Fruit fly (Drosophila melanogaster) whole organism, embryonic: ENCODE results near the gene CG14695.

Experiments
- CG1024 ChIP-seq: fragments of 200-800 bp; sonication (Bioruptor generic); IDR thresholded peaks from 2 replicates; pipeline ENCODE4 v1.3.6; 2022; ENCODE audit warnings: missing biosample characterization, missing genetic modification characterization
- CG10274 ChIP-seq: fragments of 200-800 bp; sonication (Bioruptor generic); optimal IDR thresholded peaks from 3 replicates; lab custom pipeline; 2017; ENCODE audit warnings: missing biosample characterization, mild to moderate bottlenecking, missing genetic modification characterization
- CG10321 ChIP-seq: fragments of 200-800 bp; sonication (Bioruptor generic); IDR thresholded peaks from 2 replicates; pipeline ENCODE4 v1.3.6; 2022; ENCODE audit warnings: missing biosample characterization, missing genetic modification characterization
- CG10462 ChIP-seq: fragments of 200-800 bp; sonication (Bioruptor generic); optimal IDR thresholded peaks from 2 replicates; lab custom pipeline; 2016; ENCODE audit warnings: missing biosample characterization, missing genetic modification characterization
- CG11093 ChIP-seq: fragments of 200-800 bp; sonication (Bioruptor generic); IDR thresholded peaks from 3 replicates; pipeline ENCODE4 v1.3.6; 2022; ENCODE audit warnings: missing biosample characterization, missing genetic modification characterization
- CG11695 ChIP-seq: fragments of 200-800 bp; sonication (Bioruptor generic); IDR thresholded peaks from 3 replicates; pipeline ENCODE4 v1.3.6; 2022; ENCODE audit warnings: missing biosample characterization, missing genetic modification characterization
- CG14014 ChIP-seq: fragments of 200-800 bp; sonication (Bioruptor generic); IDR thresholded peaks from 2 replicates; pipeline ENCODE4 v1.3.6; 2022; ENCODE audit warnings: missing biosample characterization, missing genetic modification characterization
- CG15011 ChIP-seq: fragments of 200-800 bp; sonication (Bioruptor generic); optimal IDR thresholded peaks from 3 replicates; lab custom pipeline; 2018; ENCODE audit warnings: missing biosample characterization, mild to moderate bottlenecking, missing genetic modification characterization
- CG17186 ChIP-seq: fragments of 200-800 bp; sonication (Bioruptor generic); optimal IDR thresholded peaks from 3 replicates; lab custom pipeline; 2017; ENCODE audit warnings: missing biosample characterization, missing genetic modification reagents, missing genetic modification characterization
- CG17568 ChIP-seq: fragments of 200-800 bp; sonication (Bioruptor generic); optimal IDR thresholded peaks from 2 replicates; lab custom pipeline; 2018; ENCODE audit warnings: missing biosample characterization, mild to moderate bottlenecking, missing genetic modification characterization, moderate library complexity
- CG18476 ChIP-seq: fragments of 200-800 bp; sonication (Bioruptor generic); optimal IDR thresholded peaks from 2 replicates; lab custom pipeline; 2016; ENCODE audit warnings: missing biosample characterization, mild to moderate bottlenecking, missing genetic modification characterization
- CG18599 ChIP-seq: fragments of 200-800 bp; sonication (Bioruptor generic); optimal IDR thresholded peaks from 3 replicates; lab custom pipeline; 2017; ENCODE audit warnings: missing biosample characterization, missing genetic modification characterization, mild to moderate bottlenecking, moderate library complexity, missing genetic modification reagents
- CG2199 ChIP-seq: fragments of 200-800 bp; sonication (Bioruptor generic); IDR thresholded peaks from 3 replicates; pipeline ENCODE4 v1.3.6; 2022; ENCODE audit warnings: missing biosample characterization, missing genetic modification characterization
- CG33213 ChIP-seq: fragments of 200-800 bp; sonication (Bioruptor generic); optimal IDR thresholded peaks from 3 replicates; lab custom pipeline; 2016; ENCODE audit warnings: missing biosample characterization, missing genetic modification characterization
- CG4328 ChIP-seq: fragments of 200-800 bp; sonication (Bioruptor generic); optimal IDR thresholded peaks from 3 replicates; lab custom pipeline; 2017; ENCODE audit warnings: missing biosample characterization, missing genetic modification reagents, missing genetic modification characterization
- CG6683 ChIP-seq: fragments of 200-800 bp; sonication (Bioruptor generic); optimal IDR thresholded peaks from 2 replicates; lab custom pipeline; 2017; ENCODE audit warnings: missing biosample characterization, mild to moderate bottlenecking, missing genetic modification characterization, missing genetic modification reagents
- CG6689 ChIP-seq: fragments of 200-800 bp; sonication (Bioruptor generic); IDR thresholded peaks from 2 replicates; pipeline ENCODE4 v1.3.6; 2022; ENCODE audit warnings: missing biosample characterization, missing genetic modification characterization
- CG7357 ChIP-seq: fragments of 200-800 bp; sonication (Bioruptor generic); IDR thresholded peaks from 3 replicates; pipeline ENCODE4 v1.3.6; 2022; ENCODE audit warnings: missing biosample characterization, missing genetic modification characterization
- CG7556 ChIP-seq: fragments of 200-800 bp; sonication (Bioruptor generic); optimal IDR thresholded peaks from 2 replicates; lab custom pipeline; 2017; ENCODE audit warnings: missing biosample characterization, mild to moderate bottlenecking, missing genetic modification characterization
- CG8765 ChIP-seq: fragments of 200-800 bp; sonication (Bioruptor generic); IDR thresholded peaks from 2 replicates; pipeline ENCODE4 v1.3.6; 2022; ENCODE audit warnings: missing biosample characterization, missing genetic modification characterization
- D19B ChIP-seq: fragments of 200-800 bp; sonication (Bioruptor generic); optimal IDR thresholded peaks from 2 replicates; lab custom pipeline; 2017; ENCODE audit warnings: missing biosample characterization, mild to moderate bottlenecking, missing genetic modification characterization
- Dip2 ChIP-seq: fragments of 200-800 bp; sonication (Bioruptor generic); IDR thresholded peaks from 2 replicates; pipeline ENCODE4 v1.3.6; 2022; ENCODE audit warnings: missing biosample characterization, missing genetic modification characterization
- Dip3 ChIP-seq: fragments of 200-800 bp; sonication (Bioruptor generic); optimal IDR thresholded peaks from 3 replicates; lab custom pipeline; 2016; ENCODE audit warnings: missing biosample characterization, missing genetic modification characterization
- Dll ChIP-seq: fragments of 200-800 bp; sonication (Bioruptor generic); IDR thresholded peaks from 4 replicates; pipeline ENCODE4 v1.3.6; 2022; ENCODE audit warnings: missing biosample characterization, missing genetic modification characterization; ENCODE audit not compliant: partially characterized antibody
- Dref ChIP-seq: fragments of 200-800 bp; sonication (Bioruptor generic); IDR thresholded peaks from 2 replicates; pipeline ENCODE4 v1.3.6; 2022; ENCODE audit warnings: missing biosample characterization, missing genetic modification characterization
- GATAe ChIP-seq: fragments of 200-800 bp; sonication (Bioruptor generic); conservative IDR thresholded peaks from 2 replicates; pipeline ENCODE4 v1.3.6; 2022; ENCODE audit warnings: missing biosample characterization, missing genetic modification characterization
- Lpt ChIP-seq: fragments of >200 bp; optimal IDR thresholded peaks from 2 replicates; lab custom pipeline; 2018; ENCODE audit warnings: missing biosample characterization, missing genetic modification characterization
- Ptx1 ChIP-seq: fragments of 200-800 bp; sonication (Bioruptor generic); IDR thresholded peaks from 2 replicates; pipeline ENCODE4 v1.3.6; 2022; ENCODE audit warnings: missing biosample characterization, missing genetic modification characterization
- Scr ChIP-seq: fragments of 200-800 bp; sonication (Bioruptor generic); IDR thresholded peaks from 2 replicates; pipeline ENCODE4 v1.3.6; 2022; ENCODE audit warnings: missing biosample characterization, missing genetic modification characterization; ENCODE audit not compliant: partially characterized antibody
- Trl ChIP-seq, 3 experiments: fragments of >200 bp in 2 of 3; fragments of 200-800 bp in 1 of 3; sonication (Bioruptor generic) in 1 of 3; optimal IDR thresholded peaks; 2 replicates in 1 of 3; 3 replicates in 2 of 3; lab custom pipeline; 2016 to 2017; ENCODE audit warnings: missing biosample characterization in 1 of 3, missing genetic modification characterization in 1 of 3
- Vsx1 ChIP-seq: fragments of 200-800 bp; sonication (Bioruptor generic); optimal IDR thresholded peaks from 2 replicates; lab custom pipeline; 2017; ENCODE audit warnings: missing biosample characterization, mild to moderate bottlenecking, missing genetic modification characterization, missing genetic modification reagents
- az2 ChIP-seq: fragments of 200-800 bp; sonication (Bioruptor generic); optimal IDR thresholded peaks from 3 replicates; lab custom pipeline; 2016; ENCODE audit warnings: missing biosample characterization, missing genetic modification characterization
- cas ChIP-seq: fragments of 200-800 bp; sonication (Bioruptor generic); IDR thresholded peaks from 2 replicates; pipeline ENCODE4 v1.3.6; 2022; ENCODE audit warnings: missing biosample characterization, missing genetic modification characterization
- cg ChIP-seq: fragments of 200-800 bp; sonication (Bioruptor generic); optimal IDR thresholded peaks from 3 replicates; lab custom pipeline; 2019; ENCODE audit warnings: missing biosample characterization, mild to moderate bottlenecking, missing genetic modification characterization, moderate library complexity
- chm ChIP-seq: fragments of 200-800 bp; sonication (Bioruptor generic); IDR thresholded peaks from 2 replicates; pipeline ENCODE4 v1.3.6; 2022; ENCODE audit warnings: missing biosample characterization, missing genetic modification characterization
- crol ChIP-seq: fragments of 200-800 bp; sonication (Bioruptor generic); IDR thresholded peaks from 2 replicates; pipeline ENCODE4 v1.3.6; 2022; ENCODE audit warnings: missing biosample characterization, missing genetic modification characterization
- dmrt11E ChIP-seq: fragments of 200-800 bp; sonication (Bioruptor generic); optimal IDR thresholded peaks from 3 replicates; lab custom pipeline; 2018; ENCODE audit warnings: missing biosample characterization, mild to moderate bottlenecking, missing genetic modification characterization, moderate library complexity
- dpn ChIP-seq, 2 experiments: fragments of 200-800 bp; sonication (Bioruptor generic); optimal IDR thresholded peaks; 3 replicates each; lab custom pipeline; 2016; ENCODE audit warnings: missing biosample characterization in 2 of 2, missing genetic modification characterization in 2 of 2
- dysf ChIP-seq: fragments of 200-800 bp; sonication (Bioruptor generic); IDR thresholded peaks from 3 replicates; pipeline ENCODE4 v1.3.6; 2022; ENCODE audit warnings: missing biosample characterization, missing genetic modification characterization
- ems ChIP-seq: fragments of 200-800 bp; sonication (Bioruptor generic); optimal IDR thresholded peaks from 3 replicates; lab custom pipeline; 2016; ENCODE audit warnings: missing biosample characterization, missing genetic modification characterization
- ftz-f1 ChIP-seq: fragments of 200-800 bp; sonication (Bioruptor generic); optimal IDR thresholded peaks from 2 replicates; lab custom pipeline; 2016; ENCODE audit warnings: missing biosample characterization, missing genetic modification characterization
- inv ChIP-seq: fragments of 200-800 bp; sonication (Bioruptor generic); IDR thresholded peaks from 2 replicates; pipeline ENCODE4 v1.3.6; 2022; ENCODE audit warnings: missing biosample characterization, missing genetic modification characterization; ENCODE audit not compliant: partially characterized antibody
- nerfin-2 ChIP-seq: fragments of 200-800 bp; sonication (Bioruptor generic); IDR thresholded peaks from 2 replicates; pipeline ENCODE4 v1.3.6; 2022; ENCODE audit warnings: missing biosample characterization, missing genetic modification characterization; ENCODE audit not compliant: partially characterized antibody
- onecut ChIP-seq: fragments of 200-800 bp; sonication (Bioruptor generic); IDR thresholded peaks from 2 replicates; pipeline ENCODE4 v1.3.6; 2022; ENCODE audit warnings: missing biosample characterization, missing genetic modification characterization
- prd ChIP-seq, 3 experiments: fragments of >200 bp in 2 of 3; fragments of 200-800 bp in 1 of 3; sonication (Bioruptor generic) in 1 of 3; optimal IDR thresholded peaks in 2 of 3; IDR thresholded peaks in 1 of 3; 2 replicates in 2 of 3; 3 replicates in 1 of 3; pipeline versions ENCODE4 v1.3.6 to Lab custom; 2017 to 2022; ENCODE audit warnings: missing biosample characterization in 1 of 3, missing genetic modification characterization in 1 of 3
- schlank ChIP-seq: fragments of 200-800 bp; sonication (Bioruptor generic); optimal IDR thresholded peaks from 2 replicates; lab custom pipeline; 2018; ENCODE audit warnings: missing biosample characterization, mild to moderate bottlenecking, missing genetic modification characterization
- scrt ChIP-seq: fragments of 200-800 bp; sonication (Bioruptor generic); optimal IDR thresholded peaks from 2 replicates; lab custom pipeline; 2018; ENCODE audit warnings: missing biosample characterization, mild to moderate bottlenecking, missing genetic modification characterization, moderate library complexity
- sens ChIP-seq: fragments of 200-800 bp; sonication (Bioruptor generic); peaks from one replicate; lab custom pipeline; 2016; ENCODE audit warnings: missing biosample characterization, missing genetic modification characterization
- sr ChIP-seq: fragments of 200-800 bp; sonication (Bioruptor generic); IDR thresholded peaks from 3 replicates; pipeline ENCODE4 v1.3.6; 2022; ENCODE audit warnings: missing biosample characterization, missing genetic modification characterization
- tna ChIP-seq: fragments of 200-800 bp; sonication (Bioruptor generic); IDR thresholded peaks from 2 replicates; pipeline ENCODE4 v1.3.6; 2022; ENCODE audit warnings: missing biosample characterization, missing genetic modification characterization; ENCODE audit not compliant: partially characterized antibody

The CG14695 gene

DNA sequence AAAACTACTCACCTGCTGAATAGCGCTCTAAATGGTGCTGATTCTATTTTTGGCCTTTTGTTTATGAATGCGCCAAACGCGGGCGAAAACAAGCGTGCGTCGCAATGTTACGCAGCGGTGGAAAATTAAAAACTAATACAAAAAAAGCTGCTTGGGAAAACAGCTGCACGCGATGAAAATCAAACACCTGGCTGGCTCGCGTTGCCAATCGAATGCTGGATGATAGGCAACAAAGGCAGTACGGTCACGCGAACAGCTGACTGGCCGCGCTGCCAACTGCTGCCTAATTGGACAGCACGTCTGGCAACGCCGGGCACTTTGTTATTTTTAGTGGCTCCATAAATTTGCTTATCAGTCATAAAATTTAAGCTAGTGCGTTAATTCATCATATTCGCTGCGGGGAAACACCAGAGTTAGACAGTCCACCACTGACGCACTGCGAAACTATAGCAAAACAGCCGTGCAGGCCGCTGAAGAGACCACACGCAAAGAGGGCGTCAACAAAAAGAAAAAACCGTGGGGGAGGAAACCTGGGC is 10.6 kb downstream of the CG14695 start, which contains the start of the genes SelR and Tsp86D (continued):
- TF ChIP-seq crol (GFP tag; lab: Robert Waterston, UW) (no peak), dpn (GFP tag; optimal IDR thresholded peaks at IDR 0.05; lab: Kevin White, UChicago) (no peak), CG15011 (GFP tag; lab: Kevin White, UChicago) (no peak), Scr (peak; percentile 68), Dip2 (GFP tag; lab: Robert Waterston, UW) (no peak), CG11093 (GFP tag; lab: Robert Waterston, UW) (no peak), Dll (peak; percentile 75), tna (no peak; the same call in none of the 2 replicates), Lpt (no peak), sr (GFP tag; lab: Robert Waterston, UW) (no peak), Dref (GFP tag; lab: Robert Waterston, UW) (peak; percentile 44), D19B (GFP tag; lab: Kevin White, UChicago) (no peak), CG6683 (GFP tag; lab: Kevin White, UChicago) (no peak), Ptx1 (GFP tag; lab: Robert Waterston, UW) (peak; percentile 21; the same call in 1 of the 2 replicates), CG17568 (peak; percentile 62), schlank (peak; percentile 6), ems (GFP tag; lab: Kevin White, UChicago) (no peak), scrt (GFP tag; lab: Kevin White, UChicago) (peak; percentile 45), inv (GFP tag; lab: Robert Waterston, UW) (peak; percentile 45; the same call in 1 of the 2 replicates), CG7357 (GFP tag; lab: Robert Waterston, UW) (no peak), Dip3 (no peak), Vsx1 (GFP tag; lab: Kevin White, UChicago) (peak; percentile 94), CG11695 (GFP tag; lab: Robert Waterston, UW) (0 out of 3 replicates have a peak, but pooled peaks have one; percentile 26), Trl (optimal IDR thresholded peaks at IDR 0.05; lab: Kevin White, UChicago) (no peak), Trl (GFP tag; optimal IDR thresholded peaks at IDR 0.05; lab: Kevin White, UChicago) (no peak), dmrt11E (tag; lab: Kevin White, UChicago) (no peak), CG33213 (GFP tag; lab: Kevin White, UChicago) (peak; percentile 27), nerfin-2 (GFP tag; lab: Robert Waterston, UW) (no peak), CG8765 (GFP tag; lab: Robert Waterston, UW) (no peak), cg (GFP tag; lab: Kevin White, UChicago) (no peak), CG7556 (no peak), CG18476 (GFP tag; lab: Kevin White, UChicago) (no peak), dysf (GFP tag; lab: Robert Waterston, UW) (no peak; the same call in 2 of the 3 replicates), CG4328 (GFP tag; lab: Kevin White, UChicago) (peak; percentile 65), CG17186 (GFP tag; lab: Kevin White, UChicago) (peak; percentile 58), CG18599 (GFP tag; lab: Kevin White, UChicago) (peak; percentile 18), GATAe (no peak; the same call in 1 of the 2 replicates), CG10321 (GFP tag; lab: Robert Waterston, UW) (no peak), CG2199 (GFP tag; lab: Robert Waterston, UW) (no peak), sens (GFP tag; lab: Kevin White, UChicago) (peak; percentile 20), CG14014 (GFP tag; lab: Robert Waterston, UW) (no peak), ftz-f1 (GFP tag; lab: Kevin White, UChicago) (peak; percentile 87), onecut (GFP tag; lab: Robert Waterston, UW) (no peak; the same call in 1 of the 2 replicates), cas (GFP tag; lab: Robert Waterston, UW) (no peak), CG10462 (GFP tag; lab: Kevin White, UChicago) (no peak), CG10274 (GFP tag; lab: Kevin White, UChicago) (no peak), az2 (GFP tag; lab: Kevin White, UChicago) (no peak), CG1024 (no peak), prd (optimal IDR thresholded peaks at IDR 0.05; lab: Kevin White, UChicago) (no peak), prd (GFP tag; IDR thresholded peaks at IDR 0.05; lab: Robert Waterston, UW) (no peak), CG6689 (GFP tag; lab: Robert Waterston, UW) (no peak), chm (GFP tag; lab: Robert Waterston, UW) (no peak)
